Worm (Caenorhabditis elegans): ENCODE measurements around the gene wrt-3.

Gene wrt-3

DNA sequence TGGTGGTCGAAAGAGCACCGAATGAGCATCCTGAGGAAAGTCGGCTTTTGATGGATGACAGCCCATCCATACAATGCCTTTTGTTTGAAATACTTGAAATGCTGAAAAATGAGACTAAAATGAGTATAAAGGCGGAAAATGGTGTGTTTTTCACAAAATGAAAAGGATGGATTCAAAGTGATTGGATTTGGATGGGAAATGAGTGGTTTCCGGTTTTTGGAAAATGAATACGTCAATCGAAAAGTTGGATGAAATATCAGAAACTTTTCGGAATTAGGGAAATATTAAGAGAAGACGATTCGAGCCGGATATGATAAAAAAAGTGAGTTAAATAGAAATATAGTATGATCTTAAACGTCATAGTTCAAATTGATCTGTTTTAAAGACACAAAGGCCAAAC is 9.8 kb downstream of the wrt-3 start, which contains the start of gene F38E11.6:
F38E11.6 (minus strand) TSS at position 101 of the 400 bp plus-strand sequence.
- TF ChIP-seq mab-5 (tag; optimal IDR thresholded peaks at IDR 0.05) (no peak), flh-1 (GFP tag; optimal IDR thresholded peaks at IDR 0.05) (no peak), ceh-39 (tag; optimal IDR thresholded peaks at IDR 0.05) (no peak)

DNA sequence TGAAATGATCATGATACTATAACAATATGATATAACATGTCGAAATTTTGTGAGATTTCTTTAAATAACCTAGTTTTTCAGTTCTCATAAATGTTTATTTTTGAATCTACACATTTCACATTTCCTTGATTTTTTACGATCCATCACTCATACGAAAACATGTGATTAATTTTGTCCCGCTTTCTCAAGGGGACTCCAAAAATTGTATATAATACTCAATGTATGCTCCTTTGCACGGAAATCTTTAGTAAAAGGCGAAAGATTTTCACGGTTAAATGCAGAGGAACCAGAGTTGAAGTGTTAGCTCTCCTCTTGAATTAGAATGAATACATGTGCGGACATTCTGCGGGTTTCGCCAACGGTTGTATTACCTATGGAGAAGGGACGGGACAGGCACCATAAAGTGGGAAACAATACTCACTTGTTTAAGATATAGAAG is 12.9 kb downstream of the wrt-3 start:
- TF ChIP-seq nhr-2 (tag; optimal IDR thresholded peaks at IDR 0.05) = no peak
- no peak for TF ChIP-seq flh-1 (GFP tag; optimal IDR thresholded peaks at IDR 0.05)
- no peak for TF ChIP-seq zip-8 (tag; optimal IDR thresholded peaks at IDR 0.05)
- no peak for TF ChIP-seq tbx-8 (GFP tag; optimal IDR thresholded peaks at IDR 0.05)
- TF ChIP-seq M03D4.4 (tag; optimal IDR thresholded peaks at IDR 0.05) = no peak
- no peak for TF ChIP-seq nhr-76 (tag; optimal IDR thresholded peaks at IDR 0.05)
- no peak for TF ChIP-seq elt-1 (tag; optimal IDR thresholded peaks at IDR 0.05; ENCODE audit: borderline replicate concordance, insufficient read depth)
- TF ChIP-seq nhr-237 (tag; optimal IDR thresholded peaks at IDR 0.05) = no peak
- TF ChIP-seq mls-2 (tag; optimal IDR thresholded peaks at IDR 0.05) = no peak

DNA sequence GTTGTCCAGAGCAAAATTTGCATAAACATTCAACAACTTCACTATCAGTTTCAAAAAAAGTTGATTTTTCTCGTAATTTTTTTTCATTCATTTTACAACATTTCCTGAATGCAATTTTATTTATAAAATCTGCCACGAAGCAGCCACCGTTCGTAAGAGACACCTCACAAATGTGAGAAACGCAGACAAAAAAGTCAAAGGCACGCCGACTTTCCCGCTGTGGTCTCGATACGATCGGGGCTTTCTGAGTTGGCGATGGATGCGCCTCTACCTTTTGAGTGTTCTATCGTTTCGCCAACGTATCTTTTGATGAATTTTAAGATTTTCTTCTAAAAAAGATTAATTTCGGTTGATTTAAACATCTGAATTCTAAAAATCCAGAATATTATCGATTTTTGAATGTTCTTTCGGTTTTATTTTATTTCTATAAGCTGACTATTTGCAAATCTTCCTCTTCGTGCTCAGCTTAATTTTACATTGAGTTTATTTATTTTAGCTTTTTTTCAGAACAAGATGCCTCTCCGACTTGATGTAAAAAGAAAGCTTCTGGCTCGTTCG is 18.0 kb downstream of the wrt-3 start, which contains the start of gene copb-2:
copb-2 (plus strand) TSS at position 508 of the 558 bp plus-strand sequence.
- TF ChIP-seq ztf-11 (tag; optimal IDR thresholded peaks at IDR 0.05) (no peak), mls-2 (tag; optimal IDR thresholded peaks at IDR 0.05) (no peak), mep-1 (tag; optimal IDR thresholded peaks at IDR 0.05) (peak; percentile 40), pha-4 (tag; optimal IDR thresholded peaks at IDR 0.05) (no peak), zip-8 (tag; optimal IDR thresholded peaks at IDR 0.05) (no peak), hlh-1 (tag; optimal IDR thresholded peaks at IDR 0.05) (peak; percentile 27), M03D4.4 (tag; optimal IDR thresholded peaks at IDR 0.05) (no peak), ces-1 (GFP tag; optimal IDR thresholded peaks at IDR 0.05) (peak; percentile 49), tbx-8 (GFP tag; optimal IDR thresholded peaks at IDR 0.05) (no peak)

DNA sequence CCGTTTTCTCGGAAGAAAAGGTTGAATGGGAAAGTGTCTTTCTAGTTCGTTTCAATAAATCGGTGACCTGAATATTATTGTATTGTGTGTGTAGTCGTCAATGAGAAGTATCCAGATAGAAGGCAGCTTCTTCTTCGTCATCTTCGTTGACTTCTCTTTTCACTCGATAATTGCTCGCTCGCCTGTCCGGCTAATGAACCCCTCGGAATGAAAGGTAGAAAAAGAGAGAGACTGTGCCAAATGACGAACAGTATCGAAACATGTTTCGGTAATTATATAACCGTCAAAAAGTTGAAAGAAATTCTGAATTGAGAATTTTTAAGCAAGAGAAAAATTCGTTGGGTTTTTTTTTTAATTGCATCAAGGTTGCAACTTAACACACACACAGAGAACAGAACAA is 19.9 kb downstream of the wrt-3 start, which contains the start of gene cutl-17:
cutl-17 (minus strand) TSS at position 101 of the 400 bp plus-strand sequence.
- TF ChIP-seq cnd-1 (tag; optimal IDR thresholded peaks at IDR 0.05) = no peak
- TF ChIP-seq ces-1 (GFP tag; optimal IDR thresholded peaks at IDR 0.05) = no peak
- TF ChIP-seq flh-1 (GFP tag; optimal IDR thresholded peaks at IDR 0.05) = no peak
- TF ChIP-seq unc-62 (GFP tag; optimal IDR thresholded peaks at IDR 0.05) = no peak
- TF ChIP-seq tbx-8 (GFP tag; optimal IDR thresholded peaks at IDR 0.05) = no peak
- no peak for TF ChIP-seq ham-2 (GFP tag; optimal IDR thresholded peaks at IDR 0.05)
- no peak for TF ChIP-seq sem-2 (GFP tag; optimal IDR thresholded peaks at IDR 0.05)
- TF ChIP-seq bed-3 (GFP tag; optimal IDR thresholded peaks at IDR 0.05) = no peak
- no peak for TF ChIP-seq mls-2 (tag; optimal IDR thresholded peaks at IDR 0.05)

DNA sequence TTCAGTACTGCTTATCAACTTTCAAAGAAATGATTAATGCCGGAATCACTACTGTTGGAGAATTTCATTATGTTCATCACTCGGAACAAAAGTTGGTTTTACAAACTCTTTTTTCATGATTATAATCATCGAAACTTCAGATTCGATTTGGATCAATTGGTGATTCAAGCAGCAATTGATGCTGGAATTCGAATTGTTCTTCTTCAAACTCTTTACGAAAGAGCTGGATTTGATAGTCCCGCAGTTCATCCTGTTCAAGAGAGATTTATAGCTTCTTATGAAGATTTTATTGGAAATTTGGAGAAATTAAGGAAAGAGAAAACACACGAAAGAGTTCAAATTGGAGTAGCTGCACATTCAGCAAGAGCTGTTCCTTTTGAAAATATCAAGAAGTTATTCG is 25.4 kb downstream of the wrt-3 start:
- TF ChIP-seq lsy-2 (tag; optimal IDR thresholded peaks at IDR 0.05) (no peak), ceh-43 (GFP tag; optimal IDR thresholded peaks at IDR 0.05) (no peak), nhr-2 (tag; optimal IDR thresholded peaks at IDR 0.05) (no peak), unc-120 (tag; optimal IDR thresholded peaks at IDR 0.05; ENCODE audit: poor library complexity, severe bottlenecking) (no peak), ztf-11 (tag; optimal IDR thresholded peaks at IDR 0.05) (no peak), lin-13 (tag; optimal IDR thresholded peaks at IDR 0.05) (no peak), nhr-28 (tag; optimal IDR thresholded peaks at IDR 0.05) (no peak), mls-2 (tag; optimal IDR thresholded peaks at IDR 0.05) (no peak), nhr-12 (tag; optimal IDR thresholded peaks at IDR 0.05) (no peak), mab-5 (tag; optimal IDR thresholded peaks at IDR 0.05) (no peak), nhr-237 (tag; optimal IDR thresholded peaks at IDR 0.05) (no peak), flh-1 (GFP tag; optimal IDR thresholded peaks at IDR 0.05) (no peak), bed-3 (GFP tag; optimal IDR thresholded peaks at IDR 0.05) (no peak), ceh-83 (GFP tag; optimal IDR thresholded peaks at IDR 0.05) (no peak), ham-2 (GFP tag; optimal IDR thresholded peaks at IDR 0.05) (no peak), mep-1 (tag; optimal IDR thresholded peaks at IDR 0.05) (no peak), sem-2 (GFP tag; optimal IDR thresholded peaks at IDR 0.05) (no peak), cnd-1 (tag; optimal IDR thresholded peaks at IDR 0.05) (no peak), unc-62 (GFP tag; optimal IDR thresholded peaks at IDR 0.05) (no peak), nhr-76 (tag; optimal IDR thresholded peaks at IDR 0.05) (no peak)

DNA sequence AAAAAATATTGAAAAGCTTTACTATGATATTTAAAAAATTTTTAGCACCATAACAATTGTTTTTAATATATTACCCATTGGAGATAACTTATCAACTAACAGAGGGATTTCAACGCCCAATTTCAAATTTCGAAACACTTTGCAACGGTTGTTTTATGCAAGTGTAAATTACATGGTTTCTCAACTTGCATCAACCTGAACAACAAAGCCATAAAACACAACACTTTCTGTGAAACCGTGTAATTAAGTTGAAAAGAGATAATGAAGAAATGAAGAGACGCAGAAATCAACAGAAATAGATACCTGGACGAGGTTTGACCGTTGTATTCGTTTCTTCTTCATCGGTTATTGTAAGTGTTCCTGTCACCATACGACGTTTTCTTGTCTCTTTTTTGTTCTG is 26.9 kb downstream of the wrt-3 start, which contains the start of gene cpin-1:
cpin-1 (plus strand) TSS at position 301 of the 400 bp plus-strand sequence.
- TF ChIP-seq mab-5 (tag; optimal IDR thresholded peaks at IDR 0.05) (no peak), unc-120 (tag; optimal IDR thresholded peaks at IDR 0.05; ENCODE audit: poor library complexity, severe bottlenecking) (no peak), sem-2 (GFP tag; optimal IDR thresholded peaks at IDR 0.05) (no peak), drap-1 (GFP tag; optimal IDR thresholded peaks at IDR 0.05) (no peak), ceh-43 (GFP tag; optimal IDR thresholded peaks at IDR 0.05) (no peak), lin-13 (tag; optimal IDR thresholded peaks at IDR 0.05) (no peak)
